Worm (Caenorhabditis elegans): ENCODE data around the gene clec-170.

DNA sequence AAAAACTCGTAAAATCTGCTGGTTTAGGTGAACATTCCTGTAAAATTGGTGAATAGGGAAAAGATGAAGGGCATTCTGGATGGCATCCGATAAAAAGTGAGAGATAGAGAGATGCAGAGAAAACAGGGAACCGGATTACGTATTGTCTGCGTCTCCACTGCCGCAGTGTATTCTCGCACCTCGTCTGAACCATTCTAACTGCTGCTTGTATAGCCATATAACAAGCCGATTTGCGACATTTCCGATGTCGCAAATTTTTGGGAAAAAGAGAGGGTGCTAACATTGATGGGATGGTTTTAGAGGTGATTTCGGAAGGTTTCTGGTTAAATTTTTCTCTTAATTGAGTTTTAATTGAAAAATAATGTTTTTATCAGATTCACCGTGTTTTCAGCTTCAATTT is 45.5 kb upstream of the clec-170 start, which contains the start of gene W09G12.10:
- TF ChIP-seq snpc-4 (tag; optimal IDR thresholded peaks at IDR 0.05): no peak
- no peak for TF ChIP-seq pha-4 (tag; optimal IDR thresholded peaks at IDR 0.05)
- no peak for TF ChIP-seq zip-8 (tag; optimal IDR thresholded peaks at IDR 0.05)
- TF ChIP-seq elt-3 (tag; optimal IDR thresholded peaks at IDR 0.05): no peak
- no peak for TF ChIP-seq unc-62 (GFP tag; optimal IDR thresholded peaks at IDR 0.05)
